Worm (Caenorhabditis elegans) whole organism, L1 larva: Measurements from ENCODE around the gene T20B12.7.

Source experiments
- Y116A8C.19 ChIP-seq: sonication (generic microtip); optimal IDR thresholded peaks from 2 replicates; lab custom pipeline; 2016; ENCODE audit warnings: missing compliant biosample characterization, missing genetic modification characterization, borderline replicate concordance
- lin-13 ChIP-seq: fragments of 150-350 bp; optimal IDR thresholded peaks from 2 replicates; lab custom pipeline; 2014; ENCODE audit warnings: missing biosample characterization, missing genetic modification reagents, missing genetic modification characterization
- lsy-2 ChIP-seq, 2 experiments: fragments of 150-350 bp; optimal IDR thresholded peaks; 2 replicates each; lab custom pipeline; 2014; ENCODE audit warnings: missing biosample characterization in 2 of 2, missing genetic modification characterization in 2 of 2
- mdl-1 ChIP-seq, 2 experiments: fragments of 150-350 bp; optimal IDR thresholded peaks; 2 replicates each; lab custom pipeline; 2014 to 2017; ENCODE audit warnings: missing biosample characterization in 2 of 2, missing genetic modification characterization in 2 of 2, inconsistent platforms in 1 of 2
- nhr-19 ChIP-seq: fragments of 200-800 bp; sonication (Bioruptor generic); conservative IDR thresholded peaks from 2 replicates; pipeline ENCODE4 v1.3.6; 2022; ENCODE audit warnings: missing genetic modification characterization, missing compliant biosample characterization
- nhr-71 ChIP-seq: sonication (generic microtip); optimal IDR thresholded peaks from 2 replicates; lab custom pipeline; 2016; ENCODE audit warnings: mild to moderate bottlenecking, missing genetic modification characterization, moderate library complexity, missing compliant biosample characterization
- tbx-2 ChIP-seq: sonication (generic microtip); optimal IDR thresholded peaks from 2 replicates; lab custom pipeline; 2016; ENCODE audit warnings: missing genetic modification characterization, missing compliant biosample characterization
- zag-1 ChIP-seq: fragments of 150-350 bp; optimal IDR thresholded peaks from 2 replicates; lab custom pipeline; 2014; ENCODE audit warnings: missing biosample characterization, missing genetic modification characterization
- ztf-11 ChIP-seq, 2 experiments: sonication (generic microtip); optimal IDR thresholded peaks; 2 replicates each; lab custom pipeline; 2016 to 2017; ENCODE audit warnings: missing genetic modification characterization in 2 of 2, missing biosample characterization in 1 of 2, missing compliant biosample characterization in 1 of 2
- ztf-4 ChIP-seq: fragments of 150-350 bp; optimal IDR thresholded peaks from 2 replicates; lab custom pipeline; 2014; ENCODE audit warnings: missing biosample characterization, missing genetic modification characterization

DNA sequence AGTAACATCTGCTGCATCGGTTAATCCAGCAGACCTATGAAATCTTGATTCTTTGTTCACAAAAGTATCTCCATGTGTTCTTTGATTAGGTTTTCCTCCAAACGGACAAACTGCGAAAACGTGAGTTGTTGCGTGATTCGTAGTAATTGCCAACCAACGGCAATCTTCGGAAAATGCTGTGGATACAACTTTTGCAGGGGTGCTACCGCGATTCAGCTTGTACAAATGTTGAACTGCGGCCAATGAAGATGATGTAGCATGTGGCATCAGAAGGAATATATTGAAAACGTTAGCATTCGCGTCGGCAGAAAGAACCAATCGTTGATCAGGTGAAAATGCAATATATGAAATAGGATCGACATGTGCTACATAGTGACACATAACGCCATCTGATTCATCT, 47.2 kb downstream of the T20B12.7 start:
- no peak for TF ChIP-seq ztf-4 (tag; lab: Kevin White, UChicago)
- no peak for TF ChIP-seq Y116A8C.19
- TF ChIP-seq zag-1: no peak
- no peak for TF ChIP-seq lin-13
- no peak for TF ChIP-seq lsy-2 (tag; optimal IDR thresholded peaks at IDR 0.05; lab: Kevin White, UChicago)
- no peak for TF ChIP-seq nhr-19 (GFP tag; lab: Robert Waterston, UW)
- TF ChIP-seq tbx-2 (tag; lab: Kevin White, UChicago): no peak
- TF ChIP-seq mdl-1 (tag; optimal IDR thresholded peaks at IDR 0.05; lab: Kevin White, UChicago): no peak
- no peak for TF ChIP-seq nhr-71
- TF ChIP-seq ztf-11 (tag; optimal IDR thresholded peaks at IDR 0.05; lab: Kevin White, UChicago): no peak
